Fruit fly (Drosophila melanogaster) whole organism: ENCODE results near the gene CG12560.

ENCODE experiments used
- CG8478 ChIP-seq: fragments of >200 bp; optimal IDR thresholded peaks from 2 replicates; lab custom pipeline; 2018; ENCODE audit warnings: inconsistent platforms
- usp ChIP-seq: fragments of >200 bp; optimal IDR thresholded peaks from 2 replicates; lab custom pipeline; 2017; ENCODE audit warnings: missing biosample characterization, missing genetic modification characterization, mixed read lengths

DNA sequence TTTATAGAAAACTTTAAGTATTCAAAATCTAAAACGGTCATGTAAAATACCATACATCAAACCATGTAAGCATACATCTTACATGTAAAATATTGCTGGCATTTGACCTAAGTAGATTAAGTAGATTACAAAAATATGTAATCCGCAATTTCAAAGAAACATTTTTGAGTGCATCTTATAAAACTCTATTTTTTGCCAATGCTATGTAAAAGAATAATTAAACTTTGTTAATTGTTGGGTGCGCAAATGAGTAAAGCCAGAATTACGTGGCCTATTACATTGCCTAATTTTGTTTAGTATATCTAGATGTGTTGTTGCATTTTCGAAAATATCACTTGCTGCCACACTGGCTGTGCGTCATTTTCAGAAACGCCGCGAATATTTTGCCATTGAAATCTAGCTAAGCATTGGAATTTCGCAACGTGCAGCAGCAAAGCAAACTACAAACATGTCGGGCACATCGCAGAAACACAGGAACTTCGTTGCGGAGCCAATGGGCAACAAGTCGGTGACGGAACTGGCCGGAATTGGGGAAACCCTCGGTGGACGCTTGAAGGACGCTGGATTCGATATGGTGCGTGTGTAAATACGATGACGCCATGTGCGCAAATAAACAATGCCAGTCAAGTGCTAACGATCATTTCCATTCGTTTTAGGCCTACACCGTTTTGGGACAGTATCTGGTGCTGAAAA is 20.0 kb upstream of the CG12560 start, which contains the start of gene baf:
- no peak for TF ChIP-seq CG8478 (lab: Kevin White, UChicago)
- TF ChIP-seq usp (GFP tag; lab: Kevin White, UChicago): no peak
